Worm (Caenorhabditis elegans): ENCODE data around the gene gex-4.

DNA sequence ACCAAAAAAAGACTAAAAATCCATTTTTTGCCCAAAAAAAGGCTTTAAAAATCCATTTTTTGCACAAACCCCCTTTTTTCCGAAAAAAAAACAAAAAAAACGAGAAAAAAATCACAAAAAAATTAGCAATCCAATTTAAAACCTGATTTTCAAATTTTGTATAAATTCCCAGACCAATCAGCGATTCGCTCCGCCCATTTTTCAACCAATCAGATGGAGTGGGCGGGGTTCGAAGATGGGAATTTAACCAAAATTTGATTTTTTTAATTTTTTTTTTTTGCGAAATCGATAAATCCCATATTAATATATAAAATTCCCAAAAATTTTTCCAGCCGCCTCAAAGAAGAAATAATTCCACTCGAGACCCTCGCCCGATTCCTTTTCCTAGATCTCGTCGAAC is 3.0 kb upstream of the gex-4 start:
- TF ChIP-seq ceh-22 (tag; optimal IDR thresholded peaks at IDR 0.05) (no peak), rnt-1 (tag; optimal IDR thresholded peaks at IDR 0.05) (no peak), che-1 (tag; optimal IDR thresholded peaks at IDR 0.05) (no peak), madf-2 (tag; optimal IDR thresholded peaks at IDR 0.05) (no peak), unc-86 (tag; optimal IDR thresholded peaks at IDR 0.05) (no peak), zip-5 (tag; optimal IDR thresholded peaks at IDR 0.05) (no peak), ceh-6 (GFP tag; optimal IDR thresholded peaks at IDR 0.05) (no peak), unc-3 (GFP tag; conservative IDR thresholded peaks at IDR 0.05) (no peak), unc-3 (tag; optimal IDR thresholded peaks at IDR 0.05) (no peak)
